Fruit fly (Drosophila melanogaster): Measurements from ENCODE around the gene epsilonCOP.

DNA sequence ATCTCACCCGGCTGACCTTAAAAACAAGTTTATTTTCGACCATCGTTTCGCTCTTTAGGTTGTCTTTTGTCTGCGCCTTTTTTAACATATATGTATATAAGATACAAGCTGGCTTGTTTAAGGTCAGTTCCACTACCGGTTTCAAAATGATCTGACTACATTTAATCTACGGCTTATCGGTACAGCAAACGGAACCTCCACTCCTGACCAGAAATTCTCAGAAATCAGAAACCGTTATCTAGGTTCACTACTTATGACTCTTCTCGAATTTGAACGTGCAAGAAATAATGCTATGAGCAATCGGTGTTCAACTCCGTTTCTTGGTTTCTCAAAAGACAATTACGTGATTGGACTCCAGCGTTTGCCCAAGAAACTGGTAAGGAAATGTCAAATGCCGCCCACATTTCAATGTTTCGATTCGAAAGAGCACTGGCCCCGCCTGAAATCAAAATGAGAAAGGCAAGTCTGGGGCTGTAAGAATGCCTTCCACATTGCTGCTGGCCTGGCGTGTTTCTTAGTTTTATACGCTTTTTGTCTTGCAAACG, 18.7 kb upstream of the epsilonCOP start:
- TF ChIP-seq Deaf1 (tag; optimal IDR thresholded peaks at IDR 0.05) (no peak), CG4360 (GFP tag; IDR thresholded peaks at IDR 0.05) (no peak), Kr (GFP tag; optimal IDR thresholded peaks at IDR 0.05) (no peak)

Measured in whole organism, embryonic.